Worm (Caenorhabditis elegans): ENCODE measurements around the gene sre-47.

DNA sequence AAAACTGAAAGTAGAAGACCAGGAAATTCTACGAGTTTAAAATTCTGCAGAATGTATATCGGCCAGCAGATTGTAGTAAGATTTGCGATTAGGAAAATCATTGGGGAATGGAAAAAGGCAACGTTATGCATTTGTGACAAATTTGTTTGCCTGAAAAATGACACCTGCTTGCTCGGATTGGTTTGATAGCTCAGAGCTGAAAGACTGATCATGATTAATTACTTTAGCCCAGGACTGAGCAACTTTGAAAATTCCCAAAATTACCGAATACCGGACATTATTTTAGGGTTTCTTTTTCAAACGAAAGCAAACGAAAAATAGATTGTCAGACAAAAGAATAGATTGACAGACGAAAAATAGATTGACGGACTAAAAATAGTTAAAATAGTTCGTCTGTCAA lies at the start of gene sre-47:
- no peak for TF ChIP-seq F39B2.1 (GFP tag; IDR thresholded peaks at IDR 0.05)
- TF ChIP-seq lsy-27 (tag; optimal IDR thresholded peaks at IDR 0.05; ENCODE audit: borderline replicate concordance, insufficient read depth): no peak
- TF ChIP-seq snpc-1.3 (tag; optimal IDR thresholded peaks at IDR 0.05; ENCODE audit: insufficient read depth): no peak
- TF ChIP-seq him-1 (tag; optimal IDR thresholded peaks at IDR 0.05): no peak
- no peak for TF ChIP-seq nfya-1 (tag; optimal IDR thresholded peaks at IDR 0.05; ENCODE audit: borderline replicate concordance, insufficient read depth)
- TF ChIP-seq akir-1 (GFP tag; optimal IDR thresholded peaks at IDR 0.05): no peak
- TF ChIP-seq ets-4 (GFP tag; optimal IDR thresholded peaks at IDR 0.05): no peak
- TF ChIP-seq madf-3 (GFP tag; IDR thresholded peaks at IDR 0.05): no peak
- no peak for TF ChIP-seq unc-130 (GFP tag; optimal IDR thresholded peaks at IDR 0.05)
